Worm (Caenorhabditis elegans) whole organism, L3 larva: ENCODE results near the gene ZK177.1.

ENCODE experiments used
- aly-2 ChIP-seq: fragments of 150-350 bp; optimal IDR thresholded peaks from 2 replicates; lab custom pipeline; 2014; ENCODE audit warnings: missing biosample characterization, missing genetic modification characterization
- ceh-16 ChIP-seq: sonication (generic microtip); optimal IDR thresholded peaks from 2 replicates; lab custom pipeline; 2017; ENCODE audit warnings: missing biosample characterization, missing genetic modification characterization
- elt-1 ChIP-seq: fragments of 150-350 bp; optimal IDR thresholded peaks from 2 replicates; lab custom pipeline; 2014; ENCODE audit warnings: missing biosample characterization, missing genetic modification characterization
- elt-2 ChIP-seq: sonication (generic microtip); optimal IDR thresholded peaks from 2 replicates; lab custom pipeline; 2016; ENCODE audit warnings: missing genetic modification reagents, mild to moderate bottlenecking, missing genetic modification characterization, missing compliant biosample characterization
- elt-3 ChIP-seq, 3 experiments: fragments of 150-350 bp in 1 of 3; sonication (generic microtip) in 2 of 3; optimal IDR thresholded peaks; 2 replicates in 2 of 3; 4 replicates in 1 of 3; lab custom pipeline; 2014 to 2017; ENCODE audit warnings: missing biosample characterization in 3 of 3, missing genetic modification characterization in 3 of 3
- lin-39 ChIP-seq: fragments of 150-350 bp; optimal IDR thresholded peaks from 2 replicates; lab custom pipeline; 2018; ENCODE audit warnings: missing biosample characterization, missing genetic modification reagents, missing genetic modification characterization
- nfya-1 ChIP-seq: sonication (generic microtip); optimal IDR thresholded peaks from 2 replicates; lab custom pipeline; 2017; ENCODE audit warnings: missing genetic modification characterization, mild to moderate bottlenecking, missing compliant biosample characterization, antibody characterized with exemption, moderate library complexity; ENCODE audit not compliant: insufficient read depth
- nhr-12 ChIP-seq: fragments of 150-350 bp; optimal IDR thresholded peaks from 2 replicates; lab custom pipeline; 2014; ENCODE audit warnings: missing biosample characterization, missing genetic modification characterization
- nhr-237 ChIP-seq: fragments of 150-350 bp; optimal IDR thresholded peaks from 2 replicates; lab custom pipeline; 2014; ENCODE audit warnings: missing biosample characterization, missing genetic modification characterization
- nhr-76 ChIP-seq: fragments of 150-350 bp; sonication (generic microtip); optimal IDR thresholded peaks from 5 replicates; lab custom pipeline; 2014; ENCODE audit warnings: missing biosample characterization, missing genetic modification characterization
- pha-4 ChIP-seq: fragments of 150-350 bp; optimal IDR thresholded peaks from 2 replicates; lab custom pipeline; 2014; ENCODE audit warnings: missing biosample characterization, missing genetic modification reagents, missing genetic modification characterization
- unc-39 ChIP-seq: sonication (generic microtip); optimal IDR thresholded peaks from 4 replicates; lab custom pipeline; 2017; ENCODE audit warnings: missing biosample characterization, missing genetic modification characterization
- zag-1 ChIP-seq: fragments of 150-350 bp; optimal IDR thresholded peaks from 2 replicates; lab custom pipeline; 2014; ENCODE audit warnings: missing biosample characterization, missing genetic modification characterization

DNA sequence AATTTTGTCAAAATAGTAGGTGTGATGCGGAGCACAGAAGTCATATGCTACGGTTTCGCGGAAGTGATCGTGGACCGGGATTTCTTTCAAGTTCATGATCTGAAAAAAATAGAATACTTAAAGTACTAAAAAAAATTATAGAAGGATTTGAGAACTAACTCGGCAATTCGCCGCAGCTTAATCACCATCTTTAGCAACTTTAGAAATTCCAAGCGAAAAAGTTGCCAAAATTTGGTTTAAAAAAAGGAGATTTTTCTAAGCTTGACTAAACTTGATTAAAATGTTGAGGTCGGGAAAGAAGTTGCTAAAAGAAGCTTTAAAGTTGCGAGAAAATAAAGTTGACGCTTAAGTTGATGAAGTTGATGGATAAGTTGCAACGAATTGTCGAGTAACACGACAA is 10.3 kb upstream of the ZK177.1 start, which contains the start of gene ZK177.9:
- TF ChIP-seq zag-1 (no peak), nhr-237 (tag; lab: Kevin White, UChicago) (no peak), nfya-1 (no peak), unc-39 (tag; lab: Kevin White, UChicago) (no peak), elt-2 (tag; lab: Kevin White, UChicago) (no peak), elt-3 (tag; optimal IDR thresholded peaks at IDR 0.05; lab: Kevin White, UChicago) (no peak), lin-39 (tag; lab: Kevin White, UChicago) (no peak), ceh-16 (tag; lab: Kevin White, UChicago) (no peak), aly-2 (tag; lab: Kevin White, UChicago) (no peak), elt-1 (tag; lab: Kevin White, UChicago) (no peak), nhr-76 (tag; lab: Kevin White, UChicago) (no peak), pha-4 (no peak), nhr-12 (tag; lab: Kevin White, UChicago) (no peak)
